Worm (Caenorhabditis elegans): ENCODE data around the gene C28D4.18.

DNA sequence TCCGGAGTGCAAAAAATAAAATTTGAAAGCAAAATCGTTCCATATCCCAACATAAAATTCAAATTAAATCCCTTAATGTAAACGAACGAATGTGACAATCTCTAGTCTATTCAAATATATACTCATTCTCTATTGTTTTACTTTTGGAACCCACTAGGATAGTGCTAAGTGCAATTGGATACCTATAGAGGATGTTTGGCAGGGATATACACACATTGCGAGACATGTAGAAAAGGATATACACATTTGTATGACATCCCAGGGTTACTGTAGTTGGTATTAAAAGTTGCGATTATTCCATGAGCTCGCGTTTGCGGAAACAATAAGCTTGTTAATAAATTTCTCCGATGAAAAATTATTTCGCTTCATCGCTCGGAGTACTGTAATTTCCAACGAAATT, 48.4 kb downstream of the C28D4.18 start:
- TF ChIP-seq W03F9.2 (tag; optimal IDR thresholded peaks at IDR 0.05), result no peak
- TF ChIP-seq dao-5 (tag; optimal IDR thresholded peaks at IDR 0.05), result no peak

Data from whole organism, L4/young adult.